Fruit fly (Drosophila melanogaster): Measurements from ENCODE around the gene ldd.

Gene ldd

DNA sequence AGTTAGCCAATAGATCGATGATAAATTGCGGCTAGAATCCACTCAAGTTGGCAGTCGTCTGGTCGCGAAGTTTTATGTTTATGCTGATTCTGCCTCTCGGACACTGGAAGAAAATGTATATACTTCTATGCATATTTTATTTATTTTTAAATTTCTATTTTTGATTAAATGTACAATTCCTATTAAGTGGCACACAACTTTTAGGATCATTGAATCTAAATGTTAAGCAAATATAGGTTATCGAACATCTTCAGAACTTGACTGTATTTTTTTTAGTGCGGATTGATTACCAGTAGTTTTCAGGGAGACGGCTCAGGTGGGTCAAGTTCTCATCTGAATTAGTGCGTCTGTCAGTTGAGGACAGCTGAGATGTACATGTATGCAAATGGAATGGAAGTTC, 3.8 kb downstream of the ldd start:
- TF ChIP-seq Nf-YA (GFP tag; IDR thresholded peaks at IDR 0.05), result no peak
- no peak for TF ChIP-seq CG9876 (GFP tag; optimal IDR thresholded peaks at IDR 0.05)
- peak; percentile 41; the same call in 1 of the 3 replicates for TF ChIP-seq Dbx (GFP tag; IDR thresholded peaks at IDR 0.05)
- no peak for TF ChIP-seq CG34376 (GFP tag; optimal IDR thresholded peaks at IDR 0.05)
- no peak for TF ChIP-seq CG31441 (GFP tag; IDR thresholded peaks at IDR 0.05)
- no peak for TF ChIP-seq CG43689 (GFP tag; IDR thresholded peaks at IDR 0.05)
- TF ChIP-seq esg (GFP tag; conservative IDR thresholded peaks at IDR 0.05), result no peak
- peak; percentile 68; the same call in 1 of the 2 replicates for TF ChIP-seq CG9932 (GFP tag; IDR thresholded peaks at IDR 0.05)
- TF ChIP-seq kah (GFP tag; optimal IDR thresholded peaks at IDR 0.05), result no peak
- peak; percentile 20 for TF ChIP-seq Meics (GFP tag; optimal IDR thresholded peaks at IDR 0.05)
- no peak for TF ChIP-seq CG12104 (GFP tag; optimal IDR thresholded peaks at IDR 0.05)
- no peak for TF ChIP-seq ems (GFP tag; optimal IDR thresholded peaks at IDR 0.05)
- TF ChIP-seq wdn (GFP tag; IDR thresholded peaks at IDR 0.05), result no peak
- 0 out of 2 replicates have a peak, but pooled peaks have one; percentile 22 for TF ChIP-seq Drgx (GFP tag; IDR thresholded peaks at IDR 0.05)
- no peak for TF ChIP-seq CG1602 (GFP tag; optimal IDR thresholded peaks at IDR 0.05)
- TF ChIP-seq CG1647 (GFP tag; optimal IDR thresholded peaks at IDR 0.05), result no peak
- peak; percentile 44 for TF ChIP-seq CG2120 (GFP tag; optimal IDR thresholded peaks at IDR 0.05)
- TF ChIP-seq nom (GFP tag; optimal IDR thresholded peaks at IDR 0.05), result peak; percentile 19
- TF ChIP-seq CG11723 (GFP tag; optimal IDR thresholded peaks at IDR 0.05), result no peak
- TF ChIP-seq tgo (GFP tag; IDR thresholded peaks at IDR 0.05), result no peak
- TF ChIP-seq Hey (tag; optimal IDR thresholded peaks at IDR 0.05), result no peak
- TF ChIP-seq org-1 (GFP tag; optimal IDR thresholded peaks at IDR 0.05), result no peak
- TF ChIP-seq CG17361 (GFP tag; IDR thresholded peaks at IDR 0.05), result no peak
- peak; percentile 19 for TF ChIP-seq lilli (GFP tag; optimal IDR thresholded peaks at IDR 0.05)
- no peak for TF ChIP-seq NC2α (GFP tag; optimal IDR thresholded peaks at IDR 0.05)
- no peak for TF ChIP-seq chif (GFP tag; optimal IDR thresholded peaks at IDR 0.05)
- no peak for TF ChIP-seq CG10431 (GFP tag; optimal IDR thresholded peaks at IDR 0.05)
- no peak for TF ChIP-seq CG7745 (tag; optimal IDR thresholded peaks at IDR 0.05)
- peak; percentile 50; the same call in 1 of the 2 replicates for TF ChIP-seq al (GFP tag; IDR thresholded peaks at IDR 0.05)
- TF ChIP-seq Lhr (GFP tag; optimal IDR thresholded peaks at IDR 0.05), result no peak
- TF ChIP-seq prd (optimal IDR thresholded peaks at IDR 0.05), result no peak
- TF ChIP-seq prd (GFP tag; IDR thresholded peaks at IDR 0.05), result peak; percentile 32; the same call in 1 of the 3 replicates
- peak; percentile 64; the same call in 1 of the 2 replicates for TF ChIP-seq CG32532 (GFP tag; IDR thresholded peaks at IDR 0.05)
- no peak for TF ChIP-seq wek (GFP tag; optimal IDR thresholded peaks at IDR 0.05)
- TF ChIP-seq row (GFP tag; IDR thresholded peaks at IDR 0.05), result no peak
- TF ChIP-seq CG11093 (GFP tag; IDR thresholded peaks at IDR 0.05), result no peak
- no peak for TF ChIP-seq CG10274 (GFP tag; optimal IDR thresholded peaks at IDR 0.05)
- TF ChIP-seq bab2 (GFP tag; optimal IDR thresholded peaks at IDR 0.05), result no peak
- no peak for TF ChIP-seq Scr (GFP tag; IDR thresholded peaks at IDR 0.05; ENCODE audit: partially characterized antibody)
- no peak for TF ChIP-seq CG31388 (GFP tag; optimal IDR thresholded peaks at IDR 0.05)
- no peak for TF ChIP-seq CG10959 (GFP tag; IDR thresholded peaks at IDR 0.05)
- TF ChIP-seq sna (GFP tag; IDR thresholded peaks at IDR 0.05; ENCODE audit: partially characterized antibody), result no peak
- no peak for TF ChIP-seq tio (GFP tag; optimal IDR thresholded peaks at IDR 0.05)
- TF ChIP-seq CG9215 (GFP tag; IDR thresholded peaks at IDR 0.05), result peak; percentile 18; the same call in 1 of the 2 replicates
- TF ChIP-seq Rfx (GFP tag; IDR thresholded peaks at IDR 0.05), result peak; percentile 60; the same call in 1 of the 2 replicates
- no peak for TF ChIP-seq sc (optimal IDR thresholded peaks at IDR 0.05)
- TF ChIP-seq sc (GFP tag; optimal IDR thresholded peaks at IDR 0.05), result no peak
- TF ChIP-seq C15 (GFP tag; IDR thresholded peaks at IDR 0.05), result no peak
- TF ChIP-seq Hand (GFP tag; optimal IDR thresholded peaks at IDR 0.05), result no peak
- no peak for TF ChIP-seq z (GFP tag; IDR thresholded peaks at IDR 0.05)
- no peak for TF ChIP-seq CG8281 (tag; optimal IDR thresholded peaks at IDR 0.05)
- no peak for TF ChIP-seq CG4730 (GFP tag; IDR thresholded peaks at IDR 0.05)
- TF ChIP-seq CG6654 (GFP tag; optimal IDR thresholded peaks at IDR 0.05), result no peak
